Fruit fly (Drosophila melanogaster) whole organism, wandering third instar larva: ENCODE measurements around the gene CG16756.

Experiments used
- Abd-B ChIP-seq: fragments of >200 bp; optimal IDR thresholded peaks from 2 replicates; lab custom pipeline; 2017; ENCODE audit warnings: missing biosample characterization, missing genetic modification characterization
- CG32264 ChIP-seq: fragments of 200-800 bp; sonication (Bioruptor generic); optimal IDR thresholded peaks from 2 replicates; lab custom pipeline; 2016; ENCODE audit warnings: missing biosample characterization, missing genetic modification characterization
- CrebA ChIP-seq: fragments of 200-800 bp; sonication (Bioruptor generic); optimal IDR thresholded peaks from 2 replicates; lab custom pipeline; 2016; ENCODE audit warnings: missing biosample characterization, mild to moderate bottlenecking, missing genetic modification characterization, borderline replicate concordance
- Dfd ChIP-seq: fragments of >200 bp; optimal IDR thresholded peaks from 2 replicates; lab custom pipeline; 2017; ENCODE audit warnings: missing biosample characterization, missing genetic modification characterization
- Dif ChIP-seq: fragments of 200-275, 200-300 bp; sonication (Bioruptor generic); optimal IDR thresholded peaks from 2 replicates; lab custom pipeline; 2018; ENCODE audit warnings: missing biosample characterization, missing genetic modification characterization; ENCODE audit not compliant: partially characterized antibody
- GATAd ChIP-seq: sonication (Bioruptor generic); optimal IDR thresholded peaks from 2 replicates; lab custom pipeline; 2016; ENCODE audit warnings: missing biosample characterization, missing genetic modification characterization
- Hnf4 ChIP-seq: fragments of 200-800 bp; sonication (Bioruptor generic); optimal IDR thresholded peaks from 2 replicates; lab custom pipeline; 2016; ENCODE audit warnings: missing biosample characterization, mild to moderate bottlenecking, missing genetic modification characterization
- Hr78 ChIP-seq: fragments of >200 bp; optimal IDR thresholded peaks from 2 replicates; lab custom pipeline; 2017; ENCODE audit warnings: missing biosample characterization, missing genetic modification characterization
- Jra ChIP-seq: sonication (Bioruptor generic); optimal IDR thresholded peaks from 2 replicates; lab custom pipeline; 2016; ENCODE audit warnings: missing biosample characterization, missing genetic modification characterization
- Mio ChIP-seq: sonication (Bioruptor generic); optimal IDR thresholded peaks from 2 replicates; lab custom pipeline; 2016; ENCODE audit warnings: missing biosample characterization, missing genetic modification characterization
- N ChIP-seq: fragments of >200 bp; optimal IDR thresholded peaks from 2 replicates; lab custom pipeline; 2018; ENCODE audit warnings: missing biosample characterization, missing external identifiers, missing genetic modification characterization
- Rel ChIP-seq, 2 experiments: fragments of 200-800 bp; sonication (Bioruptor generic) in 1 of 2; optimal IDR thresholded peaks; 2 replicates in 1 of 2; 3 replicates in 1 of 2; lab custom pipeline; 2016 to 2019; ENCODE audit warnings: mild to moderate bottlenecking in 2 of 2, missing biosample characterization in 2 of 2, missing genetic modification characterization in 2 of 2, moderate library complexity in 1 of 2
- Sp1 ChIP-seq: fragments of 200-800 bp; sonication (Bioruptor generic); optimal IDR thresholded peaks from 3 replicates; lab custom pipeline; 2019; ENCODE audit warnings: missing biosample characterization, mild to moderate bottlenecking, missing genetic modification characterization, moderate library complexity
- Vsx2 ChIP-seq: fragments of 200-300, 225-300 bp; sonication (Bioruptor generic); optimal IDR thresholded peaks from 2 replicates; lab custom pipeline; 2018; ENCODE audit warnings: missing biosample characterization, missing genetic modification characterization; ENCODE audit not compliant: partially characterized antibody
- br ChIP-seq: fragments of 200-800 bp; sonication (Bioruptor generic); optimal IDR thresholded peaks from 2 replicates; lab custom pipeline; 2016; ENCODE audit warnings: missing biosample characterization, missing genetic modification characterization
- brk ChIP-seq: fragments of 200-800 bp; sonication (Bioruptor generic); optimal IDR thresholded peaks from 2 replicates; lab custom pipeline; 2016; ENCODE audit warnings: missing biosample characterization, mild to moderate bottlenecking, missing genetic modification characterization
- dl ChIP-seq, 2 experiments: fragments of 175-275, 200-275 bp in 1 of 2; fragments of 200-275 bp in 1 of 2; sonication (Bioruptor generic); optimal IDR thresholded peaks; lab custom pipeline; 2018; ENCODE audit warnings: mild to moderate bottlenecking in 2 of 2, missing biosample characterization in 2 of 2, missing genetic modification characterization in 2 of 2, moderate library complexity in 2 of 2; ENCODE audit not compliant: partially characterized antibody in 2 of 2, insufficient read depth in 1 of 2
- dmrt93B ChIP-seq: fragments of 200-800 bp; sonication (Bioruptor generic); optimal IDR thresholded peaks from 2 replicates; lab custom pipeline; 2018; ENCODE audit warnings: missing biosample characterization, mild to moderate bottlenecking, missing genetic modification characterization
- ey ChIP-seq: fragments of 200-800 bp; sonication (Bioruptor generic); optimal IDR thresholded peaks from 2 replicates; lab custom pipeline; 2016; ENCODE audit warnings: missing biosample characterization, missing genetic modification characterization
- foxo ChIP-seq, 2 experiments: fragments of 200-800 bp; sonication (Bioruptor generic); optimal IDR thresholded peaks; 2 replicates in 1 of 2; 3 replicates in 1 of 2; lab custom pipeline; 2016 to 2017; ENCODE audit warnings: missing biosample characterization in 2 of 2, missing genetic modification characterization in 2 of 2
- h ChIP-seq: fragments of 200-800 bp; sonication (Bioruptor generic); optimal IDR thresholded peaks from 3 replicates; lab custom pipeline; 2016; ENCODE audit warnings: missing biosample characterization, mild to moderate bottlenecking, missing genetic modification characterization
- jim ChIP-seq: fragments of 175-275, 200-325 bp; sonication (Bioruptor generic); optimal IDR thresholded peaks from 2 replicates; lab custom pipeline; 2016; ENCODE audit warnings: missing biosample characterization, mild to moderate bottlenecking, missing genetic modification characterization
- pan ChIP-seq: fragments of >200 bp; optimal IDR thresholded peaks from 2 replicates; lab custom pipeline; 2017
- psq ChIP-seq: fragments of 200-800 bp; sonication (Bioruptor generic); optimal IDR thresholded peaks from 3 replicates; lab custom pipeline; 2017; ENCODE audit warnings: missing biosample characterization, mild to moderate bottlenecking, missing genetic modification characterization, moderate library complexity
- rgr ChIP-seq: fragments of 200-800 bp; sonication (Bioruptor generic); optimal IDR thresholded peaks from 3 replicates; lab custom pipeline; 2016; ENCODE audit warnings: missing biosample characterization, mild to moderate bottlenecking, missing genetic modification characterization
- sage ChIP-seq: fragments of 200-800 bp; sonication (Bioruptor generic); optimal IDR thresholded peaks from 2 replicates; lab custom pipeline; 2016; ENCODE audit warnings: missing biosample characterization, mild to moderate bottlenecking, missing genetic modification characterization
- sv ChIP-seq: fragments of 200-800 bp; sonication (Bioruptor generic); optimal IDR thresholded peaks from 3 replicates; lab custom pipeline; 2016; ENCODE audit warnings: missing biosample characterization, missing genetic modification characterization
- usp ChIP-seq: fragments of >200 bp; optimal IDR thresholded peaks from 2 replicates; lab custom pipeline; 2017; ENCODE audit warnings: missing biosample characterization, missing genetic modification characterization
- woc ChIP-seq: sonication (Bioruptor generic); optimal IDR thresholded peaks from 2 replicates; lab custom pipeline; 2016; ENCODE audit warnings: missing biosample characterization, mild to moderate bottlenecking, missing genetic modification characterization

The CG16756 gene

dm6 chrX:5427261-5427660, at the start of gene CG16756:
Gene CG16756 (plus strand): TSS chrX:5427517.
- no peak for TF ChIP-seq pan (lab: Kevin White, UChicago)
- no peak for TF ChIP-seq rgr (GFP tag; lab: Kevin White, UChicago)
- no peak for TF ChIP-seq Vsx2 (GFP tag; lab: Kevin White, UChicago)
- TF ChIP-seq CrebA (GFP tag; lab: Kevin White, UChicago): no peak

dm6 chrX:5382539-5382938, 44.8 kb upstream of the CG16756 start:
- TF ChIP-seq Dfd (GFP tag; lab: Kevin White, UChicago) (peak; percentile 12), sv (GFP tag; lab: Kevin White, UChicago) (no peak), CG32264 (GFP tag; lab: Kevin White, UChicago) (no peak), br (no peak), N (GFP tag; lab: Kevin White, UChicago) (no peak)

- TF ChIP-seq h (GFP tag; lab: Kevin White, UChicago) (peak; percentile 18), foxo (GFP tag; optimal IDR thresholded peaks at IDR 0.05; lab: Kevin White, UChicago) (no peak), rgr (GFP tag; lab: Kevin White, UChicago) (peak; percentile 14)
- TF ChIP-seq, all 38 proteins: peak for 2
These were observed 18.4 kb upstream of the CG16756 start for dm6 chrX:5408869-5409268.

dm6 chrX:5410749-5411148, 16.6 kb upstream of the CG16756 start, which contains the start of gene NAAT1:
Gene NAAT1 (minus strand): TSS chrX:5410849.
- TF ChIP-seq psq (GFP tag; lab: Kevin White, UChicago) (no peak), Rel (GFP tag; optimal IDR thresholded peaks at IDR 0.05; lab: Kevin White, UChicago) (no peak), Rel (tag; optimal IDR thresholded peaks at IDR 0.05; lab: Kevin White, UChicago) (no peak), woc (GFP tag; lab: Kevin White, UChicago) (no peak), Sp1 (GFP tag; lab: Kevin White, UChicago) (no peak), sv (GFP tag; lab: Kevin White, UChicago) (no peak), jim (GFP tag; lab: Kevin White, UChicago) (no peak), Hr78 (GFP tag; lab: Kevin White, UChicago) (no peak), Jra (GFP tag; lab: Kevin White, UChicago) (no peak), rgr (GFP tag; lab: Kevin White, UChicago) (no peak)

- no peak for TF ChIP-seq br
- peak; percentile 78 for TF ChIP-seq Dif (GFP tag; lab: Kevin White, UChicago)
- no peak for TF ChIP-seq usp (GFP tag; lab: Kevin White, UChicago)
- no peak for TF ChIP-seq sv (GFP tag; lab: Kevin White, UChicago)
- peak; percentile 10 to 49 for TF ChIP-seq dl (GFP tag; optimal IDR thresholded peaks at IDR 0.05; lab: Kevin White, UChicago; ENCODE audit: insufficient read depth in 1 of 2, partially characterized antibody in 2 of 2)
- TF ChIP-seq Hnf4 (GFP tag; lab: Kevin White, UChicago): no peak
- TF ChIP-seq brk: no peak
- TF ChIP-seq dmrt93B (GFP tag; lab: Kevin White, UChicago): no peak
- no peak for TF ChIP-seq Abd-B (GFP tag; lab: Kevin White, UChicago)
- no peak for TF ChIP-seq h (GFP tag; lab: Kevin White, UChicago)
- peak; percentile 40 for TF ChIP-seq psq (GFP tag; lab: Kevin White, UChicago)
- TF ChIP-seq Dfd (GFP tag; lab: Kevin White, UChicago): no peak
- TF ChIP-seq Rel (GFP tag; optimal IDR thresholded peaks at IDR 0.05; lab: Kevin White, UChicago): no peak
- TF ChIP-seq Rel (tag; optimal IDR thresholded peaks at IDR 0.05; lab: Kevin White, UChicago): peak; percentile 14
- no peak for TF ChIP-seq CG32264 (GFP tag; lab: Kevin White, UChicago)
- TF ChIP-seq sage: no peak
- TF ChIP-seq GATAd (GFP tag; lab: Kevin White, UChicago): no peak
- no peak for TF ChIP-seq CrebA (GFP tag; lab: Kevin White, UChicago)
- no peak for TF ChIP-seq ey (GFP tag; lab: Kevin White, UChicago)
- no peak for TF ChIP-seq N (GFP tag; lab: Kevin White, UChicago)
- TF ChIP-seq Mio (GFP tag; lab: Kevin White, UChicago): no peak
- no peak for TF ChIP-seq Vsx2 (GFP tag; lab: Kevin White, UChicago)
- TF ChIP-seq Hr78 (GFP tag; lab: Kevin White, UChicago): no peak
- TF ChIP-seq, all 38 proteins: peak for 4
These were observed 9.3 kb upstream of the CG16756 start for dm6 chrX:5417836-5418554.
